Worm (Caenorhabditis elegans) whole organism, L4 larva: Measurements from ENCODE around the gene clec-266.
A peak's percentile ranks its signal among the peaks of the same experiment; 100 is the strongest.

ENCODE experiments used
- D1046.2 ChIP-seq: fragments of 200-800 bp; sonication (Bioruptor generic); IDR thresholded peaks from 2 replicates; pipeline ENCODE4 v1.3.6; 2022; ENCODE audit warnings: missing genetic modification characterization, missing compliant biosample characterization
- F26F4.8 ChIP-seq: fragments of 200-800 bp; sonication (Bioruptor generic); conservative IDR thresholded peaks from 2 replicates; pipeline ENCODE4 v1.3.6; 2022; ENCODE audit warnings: missing genetic modification characterization, missing compliant biosample characterization
- F44E2.7 ChIP-seq: fragments of 200-800 bp; sonication (Bioruptor generic); IDR thresholded peaks from 2 replicates; pipeline ENCODE4 v2.1.2; 2022; ENCODE audit warnings: missing genetic modification characterization, missing compliant biosample characterization
- F49E8.2 ChIP-seq: sonication (generic microtip); optimal IDR thresholded peaks from 2 replicates; lab custom pipeline; 2016; ENCODE audit warnings: missing compliant biosample characterization, mild to moderate bottlenecking, missing genetic modification characterization, borderline replicate concordance
- Y48G9A.11 ChIP-seq: fragments of 200-800 bp; sonication (Bioruptor generic); IDR thresholded peaks from 2 replicates; pipeline ENCODE4 v1.3.6; 2022; ENCODE audit warnings: missing genetic modification reagents, missing genetic modification characterization, missing compliant biosample characterization
- attf-4 ChIP-seq: sonication (generic microtip); optimal IDR thresholded peaks from 3 replicates; lab custom pipeline; 2017; ENCODE audit warnings: missing biosample characterization, missing genetic modification characterization
- dmd-6 ChIP-seq: fragments of 200-800 bp; sonication (Bioruptor generic); IDR thresholded peaks from 2 replicates; pipeline ENCODE4 v1.3.6; 2022; ENCODE audit warnings: missing genetic modification reagents, missing genetic modification characterization, missing compliant biosample characterization
- dmd-8 ChIP-seq: fragments of 200-800 bp; sonication (Bioruptor generic); IDR thresholded peaks from 2 replicates; pipeline ENCODE4 v1.3.6; 2022; ENCODE audit warnings: missing genetic modification characterization, missing compliant biosample characterization
- dmd-9 ChIP-seq: fragments of 200-800 bp; sonication (Bioruptor generic); IDR thresholded peaks from 2 replicates; pipeline ENCODE4 v1.3.6; 2022; ENCODE audit warnings: missing genetic modification reagents, missing genetic modification characterization, missing compliant biosample characterization
- dve-1 ChIP-seq: sonication (generic microtip); optimal IDR thresholded peaks from 2 replicates; lab custom pipeline; 2017; ENCODE audit warnings: antibody characterized with exemption, mild to moderate bottlenecking, missing genetic modification characterization, missing compliant biosample characterization; ENCODE audit not compliant: insufficient read depth
- hlh-11 ChIP-seq: fragments of 200-800 bp; sonication (Bioruptor generic); optimal IDR thresholded peaks from 2 replicates; lab custom pipeline; 2018; ENCODE audit warnings: mild to moderate bottlenecking, missing genetic modification characterization, missing compliant biosample characterization
- hlh-30 ChIP-seq: sonication (generic microtip); optimal IDR thresholded peaks from 2 replicates; lab custom pipeline; 2017; ENCODE audit warnings: antibody characterized with exemption, mild to moderate bottlenecking, missing genetic modification characterization, missing compliant biosample characterization; ENCODE audit not compliant: insufficient read depth
- hmg-1.1 ChIP-seq: fragments of 200-800 bp; sonication (Bioruptor generic); IDR thresholded peaks from 2 replicates; pipeline ENCODE4 v1.3.6; 2022; ENCODE audit warnings: missing genetic modification reagents, missing genetic modification characterization, missing compliant biosample characterization
- lin-15B ChIP-seq: fragments of 150-350 bp; sonication (generic microtip); optimal IDR thresholded peaks from 3 replicates; lab custom pipeline; 2014; ENCODE audit warnings: missing biosample characterization, missing genetic modification characterization
- lin-38 ChIP-seq: fragments of 200-800 bp; sonication (Bioruptor generic); IDR thresholded peaks from 2 replicates; pipeline ENCODE4 v1.3.6; 2022; ENCODE audit warnings: missing genetic modification reagents, missing genetic modification characterization, missing compliant biosample characterization
- lir-3 ChIP-seq: sonication (generic microtip); optimal IDR thresholded peaks from 2 replicates; lab custom pipeline; 2016; ENCODE audit warnings: mild to moderate bottlenecking, missing genetic modification characterization, missing compliant biosample characterization
- lsy-2 ChIP-seq, 2 experiments: fragments of 150-350 bp in 1 of 2; sonication (generic microtip) in 1 of 2; optimal IDR thresholded peaks; 2 replicates each; lab custom pipeline; 2014 to 2017; ENCODE audit warnings: missing biosample characterization in 2 of 2, missing genetic modification characterization in 2 of 2
- mdt-29 ChIP-seq: fragments of 200-800 bp; sonication (Bioruptor generic); IDR thresholded peaks from 2 replicates; pipeline ENCODE4 v1.3.6; 2022; ENCODE audit warnings: missing genetic modification reagents, missing genetic modification characterization, missing compliant biosample characterization
- mep-1 ChIP-seq: fragments of 150-350 bp; sonication (generic microtip); optimal IDR thresholded peaks from 3 replicates; lab custom pipeline; 2014; ENCODE audit warnings: missing biosample characterization, missing genetic modification characterization
- mxl-2 ChIP-seq: fragments of 200-800 bp; sonication (Bioruptor generic); conservative IDR thresholded peaks from 2 replicates; pipeline ENCODE4 v1.3.6; 2022; ENCODE audit warnings: missing genetic modification reagents, missing genetic modification characterization, missing compliant biosample characterization
- nhr-102 ChIP-seq: sonication (generic microtip); optimal IDR thresholded peaks from 2 replicates; lab custom pipeline; 2016; ENCODE audit warnings: mild to moderate bottlenecking, missing genetic modification characterization, moderate library complexity, missing compliant biosample characterization
- nhr-11 ChIP-seq: fragments of 150-350 bp; optimal IDR thresholded peaks from 2 replicates; lab custom pipeline; 2014; ENCODE audit warnings: missing biosample characterization, missing genetic modification characterization
- nhr-237 ChIP-seq: sonication (generic microtip); optimal IDR thresholded peaks from 2 replicates; lab custom pipeline; 2017; ENCODE audit warnings: missing biosample characterization, missing genetic modification characterization
- nhr-28 ChIP-seq: fragments of 150-350 bp; optimal IDR thresholded peaks from 2 replicates; lab custom pipeline; 2014; ENCODE audit warnings: missing biosample characterization, missing genetic modification characterization
- nhr-41 ChIP-seq: fragments of 200-800 bp; sonication (Bioruptor generic); IDR thresholded peaks from 2 replicates; pipeline ENCODE4 v1.3.6; 2022; ENCODE audit warnings: missing genetic modification reagents, missing genetic modification characterization, missing compliant biosample characterization
- nhr-48 ChIP-seq: sonication (generic microtip); optimal IDR thresholded peaks from 2 replicates; lab custom pipeline; 2016; ENCODE audit warnings: mild to moderate bottlenecking, missing genetic modification characterization, missing compliant biosample characterization
- nhr-6 ChIP-seq: fragments of 150-350 bp; optimal IDR thresholded peaks from 2 replicates; lab custom pipeline; 2014; ENCODE audit warnings: missing biosample characterization, missing genetic modification characterization
- pqm-1 ChIP-seq: sonication (generic microtip); optimal IDR thresholded peaks from 2 replicates; lab custom pipeline; 2017; ENCODE audit warnings: missing biosample characterization, missing genetic modification characterization
- sdz-12 ChIP-seq: fragments of 200-800 bp; sonication (Bioruptor generic); optimal IDR thresholded peaks from 2 replicates; lab custom pipeline; 2018; ENCODE audit warnings: mild to moderate bottlenecking, missing genetic modification characterization, missing compliant biosample characterization
- set-16 ChIP-seq: fragments of 200-800 bp; sonication (Bioruptor generic); IDR thresholded peaks from 2 replicates; pipeline ENCODE4 v1.3.6; 2022; ENCODE audit warnings: missing genetic modification reagents, missing genetic modification characterization, missing compliant biosample characterization
- skn-1 ChIP-seq: fragments of 150-350 bp; optimal IDR thresholded peaks from 2 replicates; lab custom pipeline; 2014; ENCODE audit warnings: missing biosample characterization, missing genetic modification characterization
- snpc-1.2 ChIP-seq: fragments of 200-800 bp; sonication (Bioruptor generic); IDR thresholded peaks from 2 replicates; pipeline ENCODE4 v1.3.6; 2022; ENCODE audit warnings: missing genetic modification reagents, missing genetic modification characterization, missing compliant biosample characterization
- spr-1 ChIP-seq: sonication (generic microtip); optimal IDR thresholded peaks from 2 replicates; lab custom pipeline; 2016; ENCODE audit warnings: mild to moderate bottlenecking, missing genetic modification characterization, missing compliant biosample characterization
- spr-3 ChIP-seq: fragments of 200-800 bp; sonication (Bioruptor generic); optimal IDR thresholded peaks from 2 replicates; lab custom pipeline; 2018; ENCODE audit warnings: mild to moderate bottlenecking, missing genetic modification characterization, missing compliant biosample characterization
- tag-97 ChIP-seq: fragments of 200-800 bp; sonication (Bioruptor generic); IDR thresholded peaks from 2 replicates; pipeline ENCODE4 v1.3.6; 2022; ENCODE audit warnings: missing genetic modification characterization, missing compliant biosample characterization
- tra-1 ChIP-seq: fragments of 200-800 bp; sonication (Bioruptor generic); IDR thresholded peaks from 2 replicates; pipeline ENCODE4 v1.3.6; 2022; ENCODE audit warnings: missing genetic modification reagents, missing genetic modification characterization, missing compliant biosample characterization
- unc-39 ChIP-seq: sonication (generic microtip); optimal IDR thresholded peaks from 2 replicates; lab custom pipeline; 2017; ENCODE audit warnings: missing biosample characterization, missing genetic modification characterization
- unc-62 ChIP-seq, 3 experiments: fragments of 150-350 bp in 1 of 3; sonication (generic microtip); optimal IDR thresholded peaks in 2 of 3; peaks in 1 of 3; 1 replicate in 1 of 3; 2 replicates in 2 of 3; lab custom pipeline; 2014 to 2017; ENCODE audit warnings: missing biosample characterization in 3 of 3, missing genetic modification characterization in 3 of 3, missing genetic modification reagents in 3 of 3, missing genotype in 1 of 3
- vab-7 ChIP-seq: fragments of 200-800 bp; sonication (Bioruptor generic); IDR thresholded peaks from 2 replicates; pipeline ENCODE4 v1.3.6; 2022; ENCODE audit warnings: missing genetic modification reagents, missing genetic modification characterization, missing compliant biosample characterization
- zag-1 ChIP-seq: fragments of 150-350 bp; optimal IDR thresholded peaks from 2 replicates; lab custom pipeline; 2014; ENCODE audit warnings: missing biosample characterization, missing genetic modification characterization
- zfp-3 ChIP-seq: fragments of 200-800 bp; sonication (Bioruptor generic); conservative IDR thresholded peaks from 2 replicates; pipeline ENCODE4 v1.3.6; 2022; ENCODE audit warnings: missing genetic modification reagents, missing genetic modification characterization, missing compliant biosample characterization
- ztf-7 ChIP-seq: fragments of 150-350 bp; optimal IDR thresholded peaks from 2 replicates; lab custom pipeline; 2014; ENCODE audit warnings: missing biosample characterization, missing genetic modification characterization

clec-266 gene

ce11 chrX:6622552-6623236 lies at the start of gene clec-266:
Gene clec-266, minus strand, starts transcription at chrX:6622915.
- TF ChIP-seq spr-1 (no peak), F49E8.2 (tag; lab: Kevin White, UChicago) (no peak), nhr-6 (tag; lab: Kevin White, UChicago) (no peak), snpc-1.2 (GFP tag; lab: Robert Waterston, UW) (no peak), unc-62 (GFP tag; optimal IDR thresholded peaks at IDR 0.05 in 1 of 2; lab: Kevin White, UChicago) (peak in 1 of 2 experiments; percentile 53), unc-62 (tag; optimal IDR thresholded peaks at IDR 0.05; lab: Kevin White, UChicago) (no peak)

ce11 chrX:6671717-6672116 lies 49.0 kb upstream of the clec-266 start:
- no peak for TF ChIP-seq ztf-7 (tag; lab: Kevin White, UChicago)
- TF ChIP-seq unc-62 (GFP tag; optimal IDR thresholded peaks at IDR 0.05 in 1 of 2; lab: Kevin White, UChicago) = peak in 1 of 2 experiments; percentile 92
- no peak for TF ChIP-seq unc-62 (tag; optimal IDR thresholded peaks at IDR 0.05; lab: Kevin White, UChicago)
- no peak for TF ChIP-seq set-16 (GFP tag; lab: Robert Waterston, UW)
- TF ChIP-seq tra-1 (GFP tag; lab: Robert Waterston, UW) = no peak

ce11 chrX:6669366-6669765 lies 46.7 kb upstream of the clec-266 start:
- TF ChIP-seq hlh-30 (tag; lab: Kevin White, UChicago) = no peak
- no peak for TF ChIP-seq mep-1
- no peak for TF ChIP-seq hmg-1.1 (GFP tag; lab: Robert Waterston, UW)
- no peak for TF ChIP-seq zag-1
- no peak for TF ChIP-seq attf-4 (tag; lab: Kevin White, UChicago)
- TF ChIP-seq lir-3 = no peak
- TF ChIP-seq nhr-28 (tag; lab: Kevin White, UChicago) = no peak
- no peak for TF ChIP-seq vab-7 (GFP tag; lab: Robert Waterston, UW)
- TF ChIP-seq nhr-41 (GFP tag; lab: Robert Waterston, UW) = no peak
- TF ChIP-seq mdt-29 = no peak
- TF ChIP-seq nhr-6 (tag; lab: Kevin White, UChicago) = no peak
- no peak for TF ChIP-seq lsy-2 (tag; optimal IDR thresholded peaks at IDR 0.05; lab: Kevin White, UChicago)
- TF ChIP-seq mxl-2 (GFP tag; lab: Robert Waterston, UW) = no peak

ce11 chrX:6668911-6669310 lies 46.2 kb upstream of the clec-266 start, which contains the start of gene nhr-137:
Gene nhr-137, minus strand, starts transcription at chrX:6669011.
- no peak for TF ChIP-seq dmd-8 (GFP tag; lab: Robert Waterston, UW)
- TF ChIP-seq spr-1 = no peak
- TF ChIP-seq skn-1 (tag; lab: Kevin White, UChicago) = no peak
- no peak for TF ChIP-seq lin-15B (tag; lab: Kevin White, UChicago)
- no peak for TF ChIP-seq D1046.2 (GFP tag; lab: Robert Waterston, UW)
- TF ChIP-seq F44E2.7 = no peak
- TF ChIP-seq lin-38 = no peak
- peak; percentile 74 for TF ChIP-seq set-16 (GFP tag; lab: Robert Waterston, UW)
- TF ChIP-seq dmd-9 (GFP tag; lab: Robert Waterston, UW) = no peak
- no peak for TF ChIP-seq nhr-48 (tag; lab: Kevin White, UChicago)
- TF ChIP-seq nhr-102 (tag; lab: Kevin White, UChicago) = no peak
- TF ChIP-seq F26F4.8 (GFP tag; lab: Robert Waterston, UW) = 0 out of 2 replicates have a peak, but pooled peaks have one; percentile 11
- TF ChIP-seq tag-97 (GFP tag; lab: Robert Waterston, UW) = no peak
- TF ChIP-seq, all 104 proteins: peak for 2

DNA sequence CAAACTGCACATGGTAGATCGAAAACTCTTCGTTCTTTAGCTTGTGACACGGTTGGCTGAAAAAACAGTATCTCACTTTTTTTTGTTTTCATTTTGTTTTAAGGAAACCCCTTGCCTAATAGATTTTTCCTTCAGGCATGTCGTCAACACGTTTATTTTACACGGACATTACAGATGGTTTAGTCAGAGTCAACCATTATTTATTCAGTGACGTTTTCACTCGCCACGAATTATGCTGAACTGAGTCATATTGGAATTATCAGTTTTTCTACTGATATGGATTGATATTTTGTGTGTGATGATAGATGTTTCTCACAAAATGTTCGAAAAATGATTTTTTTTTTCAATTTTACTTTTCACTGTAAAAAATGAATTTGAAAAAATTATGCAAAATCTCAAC lies 44.8 kb upstream of the clec-266 start:
- TF ChIP-seq nhr-11 (tag; lab: Kevin White, UChicago) = no peak
- TF ChIP-seq attf-4 (tag; lab: Kevin White, UChicago) = no peak
- TF ChIP-seq nhr-28 (tag; lab: Kevin White, UChicago) = peak; percentile 75
- peak; percentile 65 for TF ChIP-seq hlh-11 (tag; lab: Kevin White, UChicago)
- peak; percentile 66 for TF ChIP-seq dmd-6 (GFP tag; lab: Robert Waterston, UW)
- TF ChIP-seq mxl-2 (GFP tag; lab: Robert Waterston, UW) = no peak
- no peak for TF ChIP-seq sdz-12
- peak; percentile 54 for TF ChIP-seq dve-1
- no peak for TF ChIP-seq spr-3
- no peak for TF ChIP-seq unc-39 (tag; lab: Kevin White, UChicago)
- TF ChIP-seq Y48G9A.11 (GFP tag; lab: Robert Waterston, UW) = no peak
- no peak for TF ChIP-seq zfp-3 (GFP tag; lab: Robert Waterston, UW)
- no peak for TF ChIP-seq nhr-237 (tag; lab: Kevin White, UChicago)
- TF ChIP-seq pqm-1 (tag; lab: Kevin White, UChicago) = peak; percentile 85
